Worm (Caenorhabditis elegans) whole organism, L4 larva: Measurements from ENCODE around the gene F38A1.15.

ENCODE experiments used
- F26F4.8 ChIP-seq: fragments of 200-800 bp; sonication (Bioruptor generic); conservative IDR thresholded peaks from 2 replicates; pipeline ENCODE4 v1.3.6; 2022; ENCODE audit warnings: missing genetic modification characterization, missing compliant biosample characterization
- ama-1 ChIP-seq: fragments of 150-350 bp; optimal IDR thresholded peaks from 2 replicates; lab custom pipeline; 2014; ENCODE audit warnings: inconsistent platforms, mixed read lengths
- fkh-10 ChIP-seq: fragments of 150-350 bp; optimal IDR thresholded peaks from 2 replicates; lab custom pipeline; 2014; ENCODE audit warnings: missing biosample characterization, missing genetic modification reagents, missing genetic modification characterization
- jun-1 ChIP-seq: fragments of 150-350 bp; optimal IDR thresholded peaks from 2 replicates; lab custom pipeline; 2014; ENCODE audit warnings: missing biosample characterization, missing genetic modification reagents, missing genetic modification characterization
- nhr-10 ChIP-seq: fragments of 150-350 bp; optimal IDR thresholded peaks from 2 replicates; lab custom pipeline; 2014; ENCODE audit warnings: missing biosample characterization, missing genetic modification characterization
- nhr-77 ChIP-seq: fragments of 150-350 bp; optimal IDR thresholded peaks from 2 replicates; lab custom pipeline; 2014; ENCODE audit warnings: missing biosample characterization, missing genetic modification characterization
- pha-4 ChIP-seq, 2 experiments: fragments of 150-350 bp in 1 of 2; fragments of 200-800 bp in 1 of 2; sonication (Bioruptor generic) in 1 of 2; IDR thresholded peaks in 1 of 2; optimal IDR thresholded peaks in 1 of 2; 2 replicates each; pipeline versions ENCODE4 v1.3.6 to Lab custom; 2014 to 2022; ENCODE audit warnings: missing genetic modification characterization in 2 of 2, missing genetic modification reagents in 2 of 2, missing biosample characterization in 1 of 2, missing compliant biosample characterization in 1 of 2
- php-3 ChIP-seq: fragments of 200-800 bp; sonication (Bioruptor generic); IDR thresholded peaks from 2 replicates; pipeline ENCODE4 v1.3.6; 2022; ENCODE audit warnings: missing genetic modification reagents, missing genetic modification characterization, missing compliant biosample characterization
- pqm-1 ChIP-seq: sonication (generic microtip); optimal IDR thresholded peaks from 2 replicates; lab custom pipeline; 2017; ENCODE audit warnings: missing biosample characterization, missing genetic modification characterization
- snpc-4 ChIP-seq: fragments of 150-350 bp; optimal IDR thresholded peaks from 2 replicates; lab custom pipeline; 2014; ENCODE audit warnings: missing biosample characterization, missing genetic modification characterization
- unc-130 ChIP-seq: sonication (generic microtip); optimal IDR thresholded peaks from 2 replicates; lab custom pipeline; 2016; ENCODE audit warnings: missing genetic modification reagents, missing genetic modification characterization, missing compliant biosample characterization
- unc-62 ChIP-seq, 3 experiments: fragments of 150-350 bp in 1 of 3; sonication (generic microtip); optimal IDR thresholded peaks in 2 of 3; peaks in 1 of 3; 1 replicate in 1 of 3; 2 replicates in 2 of 3; lab custom pipeline; 2014 to 2017; ENCODE audit warnings: missing biosample characterization in 3 of 3, missing genetic modification characterization in 3 of 3, missing genetic modification reagents in 3 of 3, missing genotype in 1 of 3

DNA sequence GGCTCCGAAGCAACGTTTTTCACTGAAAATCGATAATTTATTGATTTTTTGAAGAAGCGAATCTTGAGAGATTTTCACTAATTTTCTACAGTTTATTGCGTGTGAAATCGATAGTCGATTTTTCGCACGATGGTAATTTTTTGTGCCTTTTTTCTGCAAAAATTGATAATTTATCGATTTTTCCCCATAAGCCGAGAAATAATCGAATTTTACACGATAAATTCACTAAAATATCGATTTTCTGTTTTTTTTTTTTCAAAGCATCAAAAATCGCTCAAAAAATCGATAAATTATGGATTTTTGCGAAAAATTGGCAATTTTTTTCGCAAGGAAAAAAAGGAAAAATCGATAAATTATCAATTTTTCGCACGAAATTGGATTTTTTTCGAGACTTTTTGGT is 7.4 kb downstream of the F38A1.15 start:
- TF ChIP-seq pha-4 (GFP tag; IDR thresholded peaks at IDR 0.05; lab: Robert Waterston, UW) (no peak), pha-4 (tag; optimal IDR thresholded peaks at IDR 0.05; lab: Kevin White, UChicago) (no peak), nhr-77 (tag; lab: Kevin White, UChicago) (no peak), php-3 (GFP tag; lab: Robert Waterston, UW) (no peak), snpc-4 (no peak), unc-130 (GFP tag; lab: Kevin White, UChicago) (no peak), jun-1 (no peak), fkh-10 (GFP tag; lab: Kevin White, UChicago) (no peak), pqm-1 (tag; lab: Kevin White, UChicago) (no peak), unc-62 (GFP tag; optimal IDR thresholded peaks at IDR 0.05 in 1 of 2; lab: Kevin White, UChicago) (no peak), unc-62 (tag; optimal IDR thresholded peaks at IDR 0.05; lab: Kevin White, UChicago) (no peak), nhr-10 (tag; lab: Kevin White, UChicago) (no peak), ama-1 (lab: Kevin White, UChicago) (no peak), F26F4.8 (GFP tag; lab: Robert Waterston, UW) (no peak)
